Worm (Caenorhabditis elegans): ENCODE data around the gene F53C3.11.

The F53C3.11 gene

DNA sequence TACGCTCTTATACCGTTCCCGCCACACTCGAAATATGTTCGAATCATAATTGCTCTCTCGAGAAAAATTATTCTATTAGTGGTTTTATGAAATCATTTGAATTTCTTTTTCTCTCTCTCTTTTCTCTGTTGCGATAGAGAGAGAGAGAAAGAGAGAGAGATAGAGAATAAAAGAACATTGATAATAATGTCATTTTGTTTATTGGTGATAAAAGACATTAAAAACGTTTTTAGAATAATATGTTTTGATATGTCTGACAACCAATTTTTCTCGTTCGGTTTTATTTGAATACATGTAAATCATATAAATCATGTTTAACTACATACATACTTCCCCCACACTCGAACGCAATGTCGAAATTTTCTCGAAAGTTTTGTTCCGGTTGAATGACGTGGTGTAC, 46.5 kb upstream of the F53C3.11 start:
- peak; percentile 29 for TF ChIP-seq elt-2 (tag; optimal IDR thresholded peaks at IDR 0.05)
- TF ChIP-seq fax-1 (tag; optimal IDR thresholded peaks at IDR 0.05), result no peak

DNA sequence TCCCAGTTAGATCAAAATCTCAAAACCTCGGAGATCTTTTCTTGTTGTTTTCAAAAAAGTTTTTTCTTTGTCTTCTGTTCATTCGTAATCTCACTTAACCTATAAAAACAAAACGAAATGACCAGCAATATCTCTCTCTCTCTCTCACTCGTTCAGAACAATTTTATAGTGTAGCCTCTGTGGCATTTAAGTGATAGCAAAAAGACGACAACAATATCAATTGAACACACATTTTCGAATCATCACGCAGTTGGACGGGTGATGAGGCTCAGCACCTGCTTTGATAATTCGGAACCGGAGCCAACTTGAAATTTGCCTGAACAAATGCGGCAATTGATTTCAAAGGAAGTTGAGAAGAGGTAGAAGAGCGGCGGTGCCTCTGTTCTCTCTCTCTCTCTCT, 45.9 kb upstream of the F53C3.11 start:
- TF ChIP-seq dve-1 (tag; optimal IDR thresholded peaks at IDR 0.05) (no peak), che-1 (tag; optimal IDR thresholded peaks at IDR 0.05) (no peak), pax-1 (tag; optimal IDR thresholded peaks at IDR 0.05) (no peak), unc-42 (tag; optimal IDR thresholded peaks at IDR 0.05) (no peak), ceh-48 (tag; optimal IDR thresholded peaks at IDR 0.05) (no peak), ceh-34 (tag; optimal IDR thresholded peaks at IDR 0.05) (no peak), ref-2 (tag; optimal IDR thresholded peaks at IDR 0.05) (no peak), pha-2 (tag; optimal IDR thresholded peaks at IDR 0.05) (no peak), ceh-14 (tag; optimal IDR thresholded peaks at IDR 0.05) (no peak), lim-6 (tag; optimal IDR thresholded peaks at IDR 0.05) (no peak)

ce11 chrII:3951354-3951753, 44.8 kb upstream of the F53C3.11 start:
- TF ChIP-seq ceh-6 (GFP tag; optimal IDR thresholded peaks at IDR 0.05) (no peak), elt-2 (tag; optimal IDR thresholded peaks at IDR 0.05) (no peak), pax-1 (tag; optimal IDR thresholded peaks at IDR 0.05) (no peak), madf-2 (tag; optimal IDR thresholded peaks at IDR 0.05) (no peak), C08G9.2 (tag; optimal IDR thresholded peaks at IDR 0.05) (no peak), tbx-2 (tag; optimal IDR thresholded peaks at IDR 0.05) (no peak), npax-4 (tag; optimal IDR thresholded peaks at IDR 0.05) (no peak), pha-4 (tag; optimal IDR thresholded peaks at IDR 0.05) (no peak), ceh-30 (tag; optimal IDR thresholded peaks at IDR 0.05) (no peak), hlh-6 (tag; optimal IDR thresholded peaks at IDR 0.05) (no peak), ttx-3 (tag; optimal IDR thresholded peaks at IDR 0.05) (no peak), nhr-11 (tag; optimal IDR thresholded peaks at IDR 0.05) (no peak), K09A11.1 (tag; optimal IDR thresholded peaks at IDR 0.05; ENCODE audit: insufficient read depth) (no peak)

ce11 chrII:3950077-3950476, 43.6 kb upstream of the F53C3.11 start, which contains the start of gene sea-2:
TSS of gene sea-2 (plus strand) at chrII:3950377.
- TF ChIP-seq unc-3 (GFP tag; conservative IDR thresholded peaks at IDR 0.05) (no peak), unc-3 (tag; optimal IDR thresholded peaks at IDR 0.05) (no peak), pros-1 (tag; optimal IDR thresholded peaks at IDR 0.05) (no peak), fkh-10 (GFP tag; optimal IDR thresholded peaks at IDR 0.05) (no peak), sox-4 (tag; optimal IDR thresholded peaks at IDR 0.05) (no peak), ceh-14 (tag; optimal IDR thresholded peaks at IDR 0.05) (no peak), odd-2 (tag; optimal IDR thresholded peaks at IDR 0.05) (no peak), K09A11.1 (tag; optimal IDR thresholded peaks at IDR 0.05; ENCODE audit: insufficient read depth) (no peak), gmeb-2 (tag; optimal IDR thresholded peaks at IDR 0.05) (no peak), C08G9.2 (tag; optimal IDR thresholded peaks at IDR 0.05) (no peak), ceh-31 (tag; optimal IDR thresholded peaks at IDR 0.05) (no peak), lin-11 (tag; optimal IDR thresholded peaks at IDR 0.05) (no peak), Y22D7AL.16 (tag; optimal IDR thresholded peaks at IDR 0.05) (no peak), ceh-48 (tag; optimal IDR thresholded peaks at IDR 0.05) (no peak), nhr-11 (tag; optimal IDR thresholded peaks at IDR 0.05) (no peak), ceh-30 (tag; optimal IDR thresholded peaks at IDR 0.05) (no peak), mec-3 (tag; optimal IDR thresholded peaks at IDR 0.05; ENCODE audit: borderline replicate concordance) (no peak)

DNA sequence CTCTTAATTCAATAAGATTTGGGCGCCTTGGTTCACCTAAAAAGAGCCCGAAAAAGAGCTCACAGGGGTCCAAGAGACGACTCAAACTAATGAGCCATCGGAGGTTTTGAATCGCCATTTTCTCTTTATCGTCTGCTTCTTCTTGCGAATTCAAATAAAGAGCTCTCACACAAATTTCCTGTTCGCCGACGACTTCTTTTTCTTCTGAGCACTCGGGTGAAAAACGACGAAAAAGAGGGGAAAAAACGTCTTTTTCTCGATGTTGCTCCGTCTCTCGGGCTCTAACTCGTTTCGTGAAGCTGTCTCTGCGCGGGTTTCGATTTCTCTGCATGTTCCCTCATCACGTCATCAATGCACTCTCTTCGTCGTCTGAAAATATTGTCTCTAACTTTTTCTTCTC, 42.0 kb upstream of the F53C3.11 start:
- no peak for TF ChIP-seq ceh-45 (GFP tag; IDR thresholded peaks at IDR 0.05)
- TF ChIP-seq elt-2 (tag; optimal IDR thresholded peaks at IDR 0.05), result no peak
- no peak for TF ChIP-seq fax-1 (tag; optimal IDR thresholded peaks at IDR 0.05)
- TF ChIP-seq T23F11.4 (GFP tag; optimal IDR thresholded peaks at IDR 0.05), result no peak
- TF ChIP-seq sox-2 (GFP tag; IDR thresholded peaks at IDR 0.05), result no peak
- TF ChIP-seq mec-3 (tag; optimal IDR thresholded peaks at IDR 0.05; ENCODE audit: borderline replicate concordance), result no peak
- no peak for TF ChIP-seq ama-1 (optimal IDR thresholded peaks at IDR 0.05)
- TF ChIP-seq gmeb-2 (tag; optimal IDR thresholded peaks at IDR 0.05), result no peak
- TF ChIP-seq ahr-1 (tag; optimal IDR thresholded peaks at IDR 0.05), result no peak
- TF ChIP-seq C38D4.7 (GFP tag; optimal IDR thresholded peaks at IDR 0.05), result no peak
- TF ChIP-seq che-1 (tag; optimal IDR thresholded peaks at IDR 0.05), result no peak
- no peak for TF ChIP-seq pros-1 (tag; optimal IDR thresholded peaks at IDR 0.05)
- TF ChIP-seq hlh-8 (tag; optimal IDR thresholded peaks at IDR 0.05), result no peak
- TF ChIP-seq madf-2 (tag; optimal IDR thresholded peaks at IDR 0.05), result no peak
- TF ChIP-seq pha-2 (tag; optimal IDR thresholded peaks at IDR 0.05), result no peak
- no peak for TF ChIP-seq pqm-1 (tag; optimal IDR thresholded peaks at IDR 0.05)
- no peak for TF ChIP-seq pat-9 (tag; optimal IDR thresholded peaks at IDR 0.05)
- TF ChIP-seq hlh-6 (tag; optimal IDR thresholded peaks at IDR 0.05), result no peak
- TF ChIP-seq K09A11.1 (tag; optimal IDR thresholded peaks at IDR 0.05; ENCODE audit: insufficient read depth), result no peak

Measured in whole organism, late embryonic.